Worm (Caenorhabditis elegans): ENCODE results near the gene ZK938.3.

The ZK938.3 gene

ce11 chrII:9793197-9793596, 40.6 kb downstream of the ZK938.3 start, which contains the start of gene cyp-13A3:
Gene cyp-13A3, minus strand, starts transcription at chrII:9793297.
- TF ChIP-seq nhr-77 (tag; optimal IDR thresholded peaks at IDR 0.05) (no peak), lin-11 (tag; optimal IDR thresholded peaks at IDR 0.05) (no peak), blmp-1 (tag; optimal IDR thresholded peaks at IDR 0.05; ENCODE audit: insufficient read depth) (no peak), elt-1 (tag; optimal IDR thresholded peaks at IDR 0.05) (no peak)

DNA sequence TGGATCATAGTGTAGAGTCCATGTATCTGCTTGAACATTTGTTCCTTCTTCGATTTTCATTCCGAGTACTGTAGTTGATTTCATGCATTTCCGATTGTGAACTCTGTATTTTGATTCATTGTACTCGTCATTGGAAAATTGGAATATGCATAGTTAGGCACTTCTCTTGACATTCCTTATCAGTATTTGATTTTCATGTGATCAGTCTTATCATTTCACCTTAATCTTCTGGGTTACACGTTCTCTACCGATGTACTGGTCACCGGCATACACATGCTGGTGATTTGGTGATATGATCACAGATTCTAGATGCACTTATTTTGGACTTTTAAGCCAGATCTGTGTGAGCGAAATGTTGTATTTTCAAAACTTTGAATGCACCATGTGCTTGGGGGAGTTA, 42.6 kb downstream of the ZK938.3 start:
- peak; percentile 44 for TF ChIP-seq sma-3 (GFP tag; optimal IDR thresholded peaks at IDR 0.05)
- TF ChIP-seq fos-1 (tag; optimal IDR thresholded peaks at IDR 0.05) = peak; percentile 97
- TF ChIP-seq ztf-11 (tag; optimal IDR thresholded peaks at IDR 0.05) = no peak
- TF ChIP-seq nhr-11 (tag; optimal IDR thresholded peaks at IDR 0.05) = no peak
- TF ChIP-seq Y55F3AM.14 (GFP tag; optimal IDR thresholded peaks at IDR 0.05) = no peak
- peak; percentile 70 for TF ChIP-seq crh-2 (tag; optimal IDR thresholded peaks at IDR 0.05)
- no peak for TF ChIP-seq sem-4 (tag; optimal IDR thresholded peaks at IDR 0.05)
- no peak for TF ChIP-seq ztf-4 (tag; optimal IDR thresholded peaks at IDR 0.05)
- no peak for TF ChIP-seq skn-1 (tag; optimal IDR thresholded peaks at IDR 0.05)
- no peak for TF ChIP-seq nhr-77 (tag; optimal IDR thresholded peaks at IDR 0.05)
- TF ChIP-seq lin-11 (tag; optimal IDR thresholded peaks at IDR 0.05) = no peak
- TF ChIP-seq nhr-129 (tag; optimal IDR thresholded peaks at IDR 0.05) = peak; percentile 16
- TF ChIP-seq zag-1 (tag; optimal IDR thresholded peaks at IDR 0.05) = no peak
- TF ChIP-seq C34F6.9 (tag; optimal IDR thresholded peaks at IDR 0.05) = no peak
- TF ChIP-seq ZK546.5 (tag; optimal IDR thresholded peaks at IDR 0.05) = no peak
- TF ChIP-seq F13H6.1 (tag; optimal IDR thresholded peaks at IDR 0.05) = peak; percentile 73
- no peak for TF ChIP-seq nhr-12 (tag; optimal IDR thresholded peaks at IDR 0.05)
- no peak for TF ChIP-seq alr-1 (tag; optimal IDR thresholded peaks at IDR 0.05)
- TF ChIP-seq nhr-23 (tag; optimal IDR thresholded peaks at IDR 0.05) = no peak
- peak; percentile 48 for TF ChIP-seq gmeb-1 (tag; optimal IDR thresholded peaks at IDR 0.05)
- TF ChIP-seq nhr-10 (tag; optimal IDR thresholded peaks at IDR 0.05) = no peak
- TF ChIP-seq peb-1 (tag; optimal IDR thresholded peaks at IDR 0.05) = no peak
- TF ChIP-seq mdl-1 (tag; optimal IDR thresholded peaks at IDR 0.05) = peak in 1 of 2 experiments; percentile 43
- TF ChIP-seq elt-3 (tag; optimal IDR thresholded peaks at IDR 0.05) = no peak
- TF ChIP-seq egl-27 (tag; optimal IDR thresholded peaks at IDR 0.05) = no peak
- peak in 1 of 2 experiments; percentile 21 for TF ChIP-seq lsy-2 (tag; optimal IDR thresholded peaks at IDR 0.05)
- no peak for TF ChIP-seq lin-39 (tag; optimal IDR thresholded peaks at IDR 0.05)
- TF ChIP-seq sma-9 (GFP tag; optimal IDR thresholded peaks at IDR 0.05) = peak; percentile 94
- TF ChIP-seq sma-9 (tag; optimal IDR thresholded peaks at IDR 0.05) = no peak
- TF ChIP-seq lin-13 (GFP tag; optimal IDR thresholded peaks at IDR 0.05) = no peak
- TF ChIP-seq dmd-4 (tag; optimal IDR thresholded peaks at IDR 0.05) = no peak
- no peak for TF ChIP-seq nhr-25 (tag; optimal IDR thresholded peaks at IDR 0.05)
- no peak for TF ChIP-seq ceh-82 (tag; optimal IDR thresholded peaks at IDR 0.05)
- TF ChIP-seq unc-62 (GFP tag; optimal IDR thresholded peaks at IDR 0.05) = no peak
- no peak for TF ChIP-seq nhr-237 (tag; optimal IDR thresholded peaks at IDR 0.05)
- no peak for TF ChIP-seq unc-55 (GFP tag; optimal IDR thresholded peaks at IDR 0.05)
- TF ChIP-seq ceh-16 (tag; optimal IDR thresholded peaks at IDR 0.05) = no peak
- TF ChIP-seq snpc-4 (tag; optimal IDR thresholded peaks at IDR 0.05) = no peak
- no peak for TF ChIP-seq blmp-1 (tag; optimal IDR thresholded peaks at IDR 0.05; ENCODE audit: insufficient read depth)
- no peak for TF ChIP-seq mbf-1 (tag; optimal IDR thresholded peaks at IDR 0.05)
- TF ChIP-seq aly-2 (tag; optimal IDR thresholded peaks at IDR 0.05) = no peak
- peak; percentile 41 for TF ChIP-seq nhr-21 (tag; optimal IDR thresholded peaks at IDR 0.05)
- TF ChIP-seq mab-5 (tag; optimal IDR thresholded peaks at IDR 0.05) = no peak
- no peak for TF ChIP-seq R02D3.7 (tag; optimal IDR thresholded peaks at IDR 0.05)
- TF ChIP-seq elt-1 (tag; optimal IDR thresholded peaks at IDR 0.05) = no peak
- TF ChIP-seq ztf-1 (GFP tag; conservative IDR thresholded peaks at IDR 0.05) = no peak
- no peak for TF ChIP-seq unc-39 (tag; optimal IDR thresholded peaks at IDR 0.05)
- TF ChIP-seq nhr-6 (tag; optimal IDR thresholded peaks at IDR 0.05) = no peak
- no peak for TF ChIP-seq ama-1 (optimal IDR thresholded peaks at IDR 0.05)
